Worm (Caenorhabditis elegans) whole organism, L4 larva: Measurements from ENCODE around the gene scly-1.

ENCODE experiments used
- F49E8.2 ChIP-seq: sonication (generic microtip); optimal IDR thresholded peaks from 2 replicates; lab custom pipeline; 2016; ENCODE audit warnings: missing compliant biosample characterization, mild to moderate bottlenecking, missing genetic modification characterization, borderline replicate concordance
- Y75B8A.6 ChIP-seq: fragments of 200-800 bp; sonication (Bioruptor generic); IDR thresholded peaks from 2 replicates; pipeline ENCODE4 v1.3.6; 2022; ENCODE audit warnings: missing genetic modification reagents, missing genetic modification characterization, missing compliant biosample characterization
- ZK337.2 ChIP-seq: fragments of 200-800 bp; sonication (Bioruptor generic); IDR thresholded peaks from 2 replicates; pipeline ENCODE4 v1.3.6; 2022; ENCODE audit warnings: missing genetic modification reagents, missing genetic modification characterization, missing compliant biosample characterization
- aly-2 ChIP-seq: sonication (generic microtip); optimal IDR thresholded peaks from 2 replicates; lab custom pipeline; 2018; ENCODE audit warnings: missing biosample characterization, missing genetic modification characterization
- ama-1 ChIP-seq: fragments of 150-350 bp; optimal IDR thresholded peaks from 2 replicates; lab custom pipeline; 2014; ENCODE audit warnings: inconsistent platforms, mixed read lengths
- dve-1 ChIP-seq: sonication (generic microtip); optimal IDR thresholded peaks from 2 replicates; lab custom pipeline; 2017; ENCODE audit warnings: antibody characterized with exemption, mild to moderate bottlenecking, missing genetic modification characterization, missing compliant biosample characterization; ENCODE audit not compliant: insufficient read depth
- egl-27 ChIP-seq: sonication (generic microtip); optimal IDR thresholded peaks from 3 replicates; lab custom pipeline; 2017; ENCODE audit warnings: missing biosample characterization, missing genetic modification reagents, missing genetic modification characterization
- pqm-1 ChIP-seq: sonication (generic microtip); optimal IDR thresholded peaks from 2 replicates; lab custom pipeline; 2017; ENCODE audit warnings: missing biosample characterization, missing genetic modification characterization
- snpc-4 ChIP-seq: fragments of 150-350 bp; optimal IDR thresholded peaks from 2 replicates; lab custom pipeline; 2014; ENCODE audit warnings: missing biosample characterization, missing genetic modification characterization
- spr-1 ChIP-seq: sonication (generic microtip); optimal IDR thresholded peaks from 2 replicates; lab custom pipeline; 2016; ENCODE audit warnings: mild to moderate bottlenecking, missing genetic modification characterization, missing compliant biosample characterization

ce11 chrII:6320655-6321388 lies 39.9 kb upstream of the scly-1 start, which contains the start of gene efr-3:
- no peak for TF ChIP-seq ZK337.2 (GFP tag; lab: Robert Waterston, UW)
- no peak for TF ChIP-seq F49E8.2 (tag; lab: Kevin White, UChicago)
- no peak for TF ChIP-seq snpc-4 (tag; lab: Kevin White, UChicago)
- TF ChIP-seq egl-27 (tag; lab: Kevin White, UChicago): no peak
- TF ChIP-seq ama-1 (lab: Kevin White, UChicago): no peak
- no peak for TF ChIP-seq dve-1 (tag; lab: Kevin White, UChicago)
- TF ChIP-seq pqm-1 (tag; lab: Kevin White, UChicago): no peak
- TF ChIP-seq Y75B8A.6 (GFP tag; lab: Robert Waterston, UW): no peak
- no peak for TF ChIP-seq aly-2 (tag; lab: Kevin White, UChicago)
- no peak for TF ChIP-seq spr-1 (tag; lab: Kevin White, UChicago)
